Worm (Caenorhabditis elegans) whole organism, L2 larva: ENCODE data around the gene R11F4.2.

Experiments used
- F13H6.1 ChIP-seq: sonication (generic microtip); optimal IDR thresholded peaks from 2 replicates; lab custom pipeline; 2016; ENCODE audit warnings: missing genetic modification characterization, missing compliant biosample characterization
- R02D3.7 ChIP-seq: fragments of 150-350 bp; optimal IDR thresholded peaks from 2 replicates; lab custom pipeline; 2014; ENCODE audit warnings: missing biosample characterization, missing genetic modification characterization
- aly-2 ChIP-seq: fragments of 150-350 bp; optimal IDR thresholded peaks from 2 replicates; lab custom pipeline; 2014; ENCODE audit warnings: missing biosample characterization, missing genetic modification characterization
- ama-1 ChIP-seq: fragments of 150-350 bp; optimal IDR thresholded peaks from 2 replicates; lab custom pipeline; 2018; ENCODE audit warnings: inconsistent platforms
- blmp-1 ChIP-seq: sonication (generic microtip); optimal IDR thresholded peaks from 2 replicates; lab custom pipeline; 2017; ENCODE audit warnings: missing genetic modification characterization, mild to moderate bottlenecking, missing compliant biosample characterization, antibody characterized with exemption, moderate library complexity; ENCODE audit not compliant: insufficient read depth
- dmd-4 ChIP-seq: sonication (generic microtip); optimal IDR thresholded peaks from 2 replicates; lab custom pipeline; 2017; ENCODE audit warnings: missing biosample characterization, missing genetic modification characterization
- egl-27 ChIP-seq: sonication (generic microtip); optimal IDR thresholded peaks from 3 replicates; lab custom pipeline; 2017; ENCODE audit warnings: missing biosample characterization, missing genetic modification reagents, missing genetic modification characterization
- elt-3 ChIP-seq: sonication (generic microtip); optimal IDR thresholded peaks from 2 replicates; lab custom pipeline; 2017; ENCODE audit warnings: missing biosample characterization, missing genetic modification characterization
- fos-1 ChIP-seq: fragments of 150-350 bp; optimal IDR thresholded peaks from 2 replicates; lab custom pipeline; 2014; ENCODE audit warnings: missing biosample characterization, missing genetic modification characterization
- gmeb-1 ChIP-seq: fragments of 150-350 bp; optimal IDR thresholded peaks from 2 replicates; lab custom pipeline; 2014; ENCODE audit warnings: missing biosample characterization, missing genetic modification characterization
- lin-11 ChIP-seq: fragments of 150-350 bp; sonication (generic microtip); optimal IDR thresholded peaks from 2 replicates; lab custom pipeline; 2014; ENCODE audit warnings: missing biosample characterization, missing genetic modification characterization, inconsistent platforms, mixed read lengths
- lin-13 ChIP-seq: fragments of 150-350 bp; optimal IDR thresholded peaks from 2 replicates; lab custom pipeline; 2014; ENCODE audit warnings: missing biosample characterization, missing genetic modification reagents, missing genetic modification characterization
- lin-39 ChIP-seq: fragments of 150-350 bp; optimal IDR thresholded peaks from 2 replicates; lab custom pipeline; 2014; ENCODE audit warnings: missing biosample characterization, missing genetic modification reagents, missing genetic modification characterization
- lsy-2 ChIP-seq, 2 experiments: fragments of 150-350 bp in 1 of 2; sonication (generic microtip) in 1 of 2; optimal IDR thresholded peaks; 2 replicates each; lab custom pipeline; 2014 to 2017; ENCODE audit warnings: missing biosample characterization in 2 of 2, missing genetic modification characterization in 2 of 2
- mab-5 ChIP-seq: fragments of 150-350 bp; optimal IDR thresholded peaks from 2 replicates; lab custom pipeline; 2014; ENCODE audit warnings: missing biosample characterization, missing genetic modification characterization
- mbf-1 ChIP-seq: sonication (generic microtip); optimal IDR thresholded peaks from 2 replicates; lab custom pipeline; 2017; ENCODE audit warnings: missing biosample characterization, missing genetic modification characterization
- mdl-1 ChIP-seq, 2 experiments: fragments of 150-350 bp in 1 of 2; sonication (generic microtip) in 1 of 2; optimal IDR thresholded peaks; 2 replicates each; lab custom pipeline; 2017; ENCODE audit warnings: missing biosample characterization in 2 of 2, missing genetic modification characterization in 2 of 2
- nhr-11 ChIP-seq: fragments of 150-350 bp; optimal IDR thresholded peaks from 2 replicates; lab custom pipeline; 2014; ENCODE audit warnings: missing biosample characterization, missing genetic modification characterization
- nhr-12 ChIP-seq: fragments of 150-350 bp; optimal IDR thresholded peaks from 2 replicates; lab custom pipeline; 2014; ENCODE audit warnings: missing biosample characterization, missing genetic modification characterization
- nhr-21 ChIP-seq: fragments of 150-350 bp; optimal IDR thresholded peaks from 2 replicates; lab custom pipeline; 2014; ENCODE audit warnings: missing biosample characterization, missing genetic modification characterization
- nhr-23 ChIP-seq: fragments of 150-350 bp; optimal IDR thresholded peaks from 2 replicates; lab custom pipeline; 2014; ENCODE audit warnings: missing biosample characterization, missing genetic modification reagents, missing genetic modification characterization
- nhr-237 ChIP-seq: fragments of 150-350 bp; optimal IDR thresholded peaks from 2 replicates; lab custom pipeline; 2014; ENCODE audit warnings: missing biosample characterization, missing genetic modification characterization
- nhr-25 ChIP-seq: fragments of 150-350 bp; sonication (generic microtip); optimal IDR thresholded peaks from 3 replicates; lab custom pipeline; 2014; ENCODE audit warnings: missing biosample characterization, missing genetic modification characterization
- nhr-6 ChIP-seq: fragments of 150-350 bp; optimal IDR thresholded peaks from 2 replicates; lab custom pipeline; 2014; ENCODE audit warnings: missing biosample characterization, missing genetic modification characterization
- nhr-77 ChIP-seq: fragments of 150-350 bp; optimal IDR thresholded peaks from 2 replicates; lab custom pipeline; 2014; ENCODE audit warnings: missing biosample characterization, missing genetic modification characterization
- peb-1 ChIP-seq: fragments of 150-350 bp; optimal IDR thresholded peaks from 2 replicates; lab custom pipeline; 2014; ENCODE audit warnings: missing biosample characterization, missing genetic modification characterization
- sem-4 ChIP-seq: fragments of 150-350 bp; optimal IDR thresholded peaks from 2 replicates; lab custom pipeline; 2014; ENCODE audit warnings: missing biosample characterization, missing genetic modification reagents, missing genetic modification characterization
- sma-3 ChIP-seq: sonication (generic microtip); optimal IDR thresholded peaks from 2 replicates; lab custom pipeline; 2016; ENCODE audit warnings: missing genetic modification reagents, missing genetic modification characterization, missing compliant biosample characterization
- sma-9 ChIP-seq, 2 experiments: fragments of 150-350 bp in 1 of 2; sonication (generic microtip) in 1 of 2; optimal IDR thresholded peaks; 2 replicates each; lab custom pipeline; 2014 to 2016; ENCODE audit warnings: missing genetic modification characterization in 2 of 2, mild to moderate bottlenecking in 1 of 2, missing biosample characterization in 1 of 2, missing compliant biosample characterization in 1 of 2, missing genetic modification reagents in 1 of 2, moderate library complexity in 1 of 2
- snpc-4 ChIP-seq: fragments of 150-350 bp; optimal IDR thresholded peaks from 2 replicates; lab custom pipeline; 2014; ENCODE audit warnings: missing biosample characterization, missing genetic modification characterization
- unc-55 ChIP-seq: fragments of 150-350 bp; sonication (generic microtip); optimal IDR thresholded peaks from 3 replicates; lab custom pipeline; 2014; ENCODE audit warnings: missing biosample characterization, missing genetic modification reagents, missing genetic modification characterization
- unc-62 ChIP-seq: fragments of 150-350 bp; optimal IDR thresholded peaks from 2 replicates; lab custom pipeline; 2014; ENCODE audit warnings: missing biosample characterization, missing genetic modification reagents, missing genetic modification characterization
- zag-1 ChIP-seq: fragments of 150-350 bp; optimal IDR thresholded peaks from 2 replicates; lab custom pipeline; 2014; ENCODE audit warnings: missing biosample characterization, missing genetic modification characterization
- ztf-1 ChIP-seq: fragments of 200-800 bp; sonication (Bioruptor generic); conservative IDR thresholded peaks from 2 replicates; pipeline ENCODE4 v1.3.6; 2022; ENCODE audit warnings: missing genetic modification characterization, missing compliant biosample characterization
- ztf-11 ChIP-seq: sonication (generic microtip); optimal IDR thresholded peaks from 2 replicates; lab custom pipeline; 2017; ENCODE audit warnings: missing biosample characterization, missing genetic modification characterization
- ztf-4 ChIP-seq: fragments of 150-350 bp; optimal IDR thresholded peaks from 2 replicates; lab custom pipeline; 2014; ENCODE audit warnings: missing biosample characterization, missing genetic modification characterization

Gene R11F4.2

ce11 chrII:4092502-4092901, 9.6 kb downstream of the R11F4.2 start:
- TF ChIP-seq ztf-4 (no peak), lsy-2 (tag; optimal IDR thresholded peaks at IDR 0.05; lab: Kevin White, UChicago) (peak in 1 of 2 experiments; percentile 13), nhr-23 (no peak), nhr-77 (tag; lab: Kevin White, UChicago) (no peak)
- TF ChIP-seq, all 48 proteins: peak for 1

- TF ChIP-seq nhr-12 (tag; lab: Kevin White, UChicago) (no peak), blmp-1 (tag; lab: Kevin White, UChicago) (no peak), ztf-4 (no peak), ama-1 (peak; percentile 68), fos-1 (tag; lab: Kevin White, UChicago) (no peak), elt-3 (tag; lab: Kevin White, UChicago) (no peak), ztf-1 (GFP tag; lab: Robert Waterston, UW) (no peak), peb-1 (tag; lab: Kevin White, UChicago) (no peak), F13H6.1 (tag; lab: Kevin White, UChicago) (no peak), nhr-23 (no peak), R02D3.7 (tag; lab: Kevin White, UChicago) (no peak), lin-13 (GFP tag; lab: Kevin White, UChicago) (no peak), lin-11 (tag; lab: Kevin White, UChicago) (no peak), nhr-21 (tag; lab: Kevin White, UChicago) (peak; percentile 57), sma-3 (peak; percentile 32), nhr-6 (tag; lab: Kevin White, UChicago) (no peak), zag-1 (tag; lab: Kevin White, UChicago) (no peak), unc-62 (no peak), dmd-4 (tag; lab: Kevin White, UChicago) (no peak), ztf-11 (tag; lab: Kevin White, UChicago) (no peak), egl-27 (tag; lab: Kevin White, UChicago) (no peak), aly-2 (no peak), gmeb-1 (tag; lab: Kevin White, UChicago) (no peak), mab-5 (tag; lab: Kevin White, UChicago) (no peak), nhr-237 (tag; lab: Kevin White, UChicago) (no peak), mbf-1 (tag; lab: Kevin White, UChicago) (no peak), nhr-25 (tag; lab: Kevin White, UChicago) (no peak), unc-55 (GFP tag; lab: Kevin White, UChicago) (no peak), mdl-1 (tag; optimal IDR thresholded peaks at IDR 0.05; lab: Kevin White, UChicago) (no peak), sma-9 (GFP tag; optimal IDR thresholded peaks at IDR 0.05; lab: Kevin White, UChicago) (peak; percentile 32), sma-9 (tag; optimal IDR thresholded peaks at IDR 0.05; lab: Kevin White, UChicago) (no peak), lin-39 (tag; lab: Kevin White, UChicago) (no peak), lsy-2 (tag; optimal IDR thresholded peaks at IDR 0.05; lab: Kevin White, UChicago) (peak; percentile 2 to 88)
These were observed 11.4 kb downstream of the R11F4.2 start for ce11 chrII:4094030-4094846.

- no peak for TF ChIP-seq gmeb-1 (tag; lab: Kevin White, UChicago)
- no peak for TF ChIP-seq snpc-4 (tag; lab: Kevin White, UChicago)
- no peak for TF ChIP-seq sem-4 (tag; lab: Kevin White, UChicago)
- TF ChIP-seq lin-13 (GFP tag; lab: Kevin White, UChicago) = no peak
- no peak for TF ChIP-seq mdl-1 (tag; optimal IDR thresholded peaks at IDR 0.05; lab: Kevin White, UChicago)
- no peak for TF ChIP-seq egl-27 (tag; lab: Kevin White, UChicago)
- no peak for TF ChIP-seq elt-3 (tag; lab: Kevin White, UChicago)
- no peak for TF ChIP-seq nhr-12 (tag; lab: Kevin White, UChicago)
- TF ChIP-seq unc-55 (GFP tag; lab: Kevin White, UChicago) = no peak
- no peak for TF ChIP-seq fos-1 (tag; lab: Kevin White, UChicago)
- TF ChIP-seq nhr-11 (tag; lab: Kevin White, UChicago) = no peak
- no peak for TF ChIP-seq ztf-1 (GFP tag; lab: Robert Waterston, UW)
These were observed 15.9 kb downstream of the R11F4.2 start for ce11 chrII:4098759-4099158.
